Worm (Caenorhabditis elegans): ENCODE data around the gene K09D9.9.

ce11 chrV:4038557-4038956, 44.6 kb upstream of the K09D9.9 start:
- TF ChIP-seq him-1 (tag; optimal IDR thresholded peaks at IDR 0.05) (no peak), W03F9.2 (tag; optimal IDR thresholded peaks at IDR 0.05) (no peak)
